Fruit fly (Drosophila melanogaster) whole organism, embryonic: ENCODE results near the gene CG42342.
A peak's percentile ranks its signal among the peaks of the same experiment; 100 is the strongest.

Experiments
- BEAF-32 ChIP-seq: fragments of 200-800 bp; sonication (Bioruptor generic); optimal IDR thresholded peaks from 3 replicates; lab custom pipeline; 2017; ENCODE audit warnings: missing biosample characterization, missing genetic modification characterization, mild to moderate bottlenecking, moderate library complexity, missing genetic modification reagents
- CG10654 ChIP-seq: fragments of 200-800 bp; sonication (Bioruptor generic); optimal IDR thresholded peaks from 2 replicates; lab custom pipeline; 2016; ENCODE audit warnings: missing biosample characterization, missing genetic modification characterization
- CG11456 ChIP-seq: fragments of 200-800 bp; sonication (Bioruptor generic); IDR thresholded peaks from 3 replicates; pipeline ENCODE4 v1.3.6; 2022; ENCODE audit warnings: missing biosample characterization, missing genetic modification characterization
- CG11723 ChIP-seq: fragments of 200-800 bp; sonication (Bioruptor generic); optimal IDR thresholded peaks from 2 replicates; lab custom pipeline; 2017; ENCODE audit warnings: missing biosample characterization, mild to moderate bottlenecking, missing genetic modification characterization
- CG12155 ChIP-seq: fragments of 200-800 bp; sonication (Bioruptor generic); optimal IDR thresholded peaks from 3 replicates; lab custom pipeline; 2016; ENCODE audit warnings: missing biosample characterization, missing genetic modification characterization
- CG15514 ChIP-seq: fragments of 200-800 bp; sonication (Bioruptor generic); optimal IDR thresholded peaks from 3 replicates; lab custom pipeline; 2017; ENCODE audit warnings: missing biosample characterization, missing genetic modification characterization, mild to moderate bottlenecking, moderate library complexity, missing genetic modification reagents
- CG15696 ChIP-seq: fragments of 200-800 bp; sonication (Bioruptor generic); optimal IDR thresholded peaks from 2 replicates; lab custom pipeline; 2019; ENCODE audit warnings: missing biosample characterization, mild to moderate bottlenecking, missing genetic modification characterization, moderate library complexity
- CG16813 ChIP-seq: fragments of 200-800 bp; sonication (Bioruptor generic); IDR thresholded peaks from 3 replicates; pipeline ENCODE4 v1.3.6; 2022; ENCODE audit warnings: missing biosample characterization, missing genetic modification characterization; ENCODE audit not compliant: partially characterized antibody
- CG16815 ChIP-seq: fragments of 200-800 bp; sonication (Bioruptor generic); optimal IDR thresholded peaks from 3 replicates; lab custom pipeline; 2017; ENCODE audit warnings: missing biosample characterization, mild to moderate bottlenecking, missing genetic modification characterization
- CG2129 ChIP-seq: fragments of 200-800 bp; sonication (Bioruptor generic); IDR thresholded peaks from 2 replicates; pipeline ENCODE4 v1.3.6; 2022; ENCODE audit warnings: missing biosample characterization, missing genetic modification characterization; ENCODE audit not compliant: partially characterized antibody
- CG2712 ChIP-seq: fragments of 200-800 bp; optimal IDR thresholded peaks from 3 replicates; lab custom pipeline; 2019; ENCODE audit warnings: missing biosample characterization, mild to moderate bottlenecking, missing genetic modification characterization, moderate library complexity
- CG31388 ChIP-seq: fragments of 200-800 bp; sonication (Bioruptor generic); optimal IDR thresholded peaks from 2 replicates; lab custom pipeline; 2016; ENCODE audit warnings: missing biosample characterization, missing genetic modification characterization
- CG32532 ChIP-seq: fragments of 200-800 bp; sonication (Bioruptor generic); IDR thresholded peaks from 2 replicates; pipeline ENCODE4 v1.3.6; 2022; ENCODE audit warnings: missing biosample characterization, missing genetic modification characterization
- CG3726 ChIP-seq: fragments of 200-800 bp; sonication (Bioruptor generic); IDR thresholded peaks from 3 replicates; pipeline ENCODE4, ENCODE4 v1.3.6; 2022; ENCODE audit warnings: missing biosample characterization, missing genetic modification characterization
- CG4360 ChIP-seq: fragments of 200-800 bp; sonication (Bioruptor generic); IDR thresholded peaks from 2 replicates; pipeline ENCODE4 v1.3.6; 2022; ENCODE audit warnings: missing biosample characterization, missing genetic modification characterization
- Camta ChIP-seq: fragments of 200-800 bp; sonication (Bioruptor generic); optimal IDR thresholded peaks from 2 replicates; lab custom pipeline; 2016; ENCODE audit warnings: missing biosample characterization, missing genetic modification characterization
- CoRest ChIP-seq: fragments of 200-800 bp; sonication (Bioruptor generic); optimal IDR thresholded peaks from 3 replicates; lab custom pipeline; 2018; ENCODE audit warnings: missing biosample characterization, mild to moderate bottlenecking, missing genetic modification characterization, moderate library complexity
- Deaf1 ChIP-seq: fragments of 200-800 bp; optimal IDR thresholded peaks from 3 replicates; lab custom pipeline; 2019; ENCODE audit warnings: missing biosample characterization, mild to moderate bottlenecking, missing genetic modification characterization, moderate library complexity
- Dek ChIP-seq: fragments of 200-800 bp; sonication (Bioruptor generic); optimal IDR thresholded peaks from 3 replicates; lab custom pipeline; 2019; ENCODE audit warnings: missing biosample characterization, mild to moderate bottlenecking, missing genetic modification characterization, moderate library complexity
- NC2α ChIP-seq: fragments of 200-800 bp; sonication (Bioruptor generic); optimal IDR thresholded peaks from 2 replicates; lab custom pipeline; 2016; ENCODE audit warnings: missing biosample characterization, missing genetic modification characterization
- Sry-δ ChIP-seq: fragments of 200-800 bp; sonication (Bioruptor generic); optimal IDR thresholded peaks from 2 replicates; lab custom pipeline; 2016; ENCODE audit warnings: missing biosample characterization, missing genetic modification characterization
- Ssrp ChIP-seq: fragments of 200-800 bp; sonication (Bioruptor generic); optimal IDR thresholded peaks from 2 replicates; lab custom pipeline; 2018; ENCODE audit warnings: missing biosample characterization, mild to moderate bottlenecking, missing genetic modification characterization, moderate library complexity
- bbx ChIP-seq: fragments of 200-800 bp; sonication (Bioruptor generic); IDR thresholded peaks from 2 replicates; pipeline ENCODE4 v1.3.6; 2022; ENCODE audit warnings: missing biosample characterization, missing genetic modification characterization; ENCODE audit not compliant: partially characterized antibody
- bigmax ChIP-seq: fragments of 200-800 bp; sonication (Bioruptor generic); optimal IDR thresholded peaks from 2 replicates; lab custom pipeline; 2018; ENCODE audit warnings: missing biosample characterization, mild to moderate bottlenecking, missing genetic modification characterization
- chn ChIP-seq: fragments of 200-800 bp; sonication (Bioruptor generic); optimal IDR thresholded peaks from 2 replicates; lab custom pipeline; 2016; ENCODE audit warnings: missing biosample characterization, missing genetic modification characterization
- dm ChIP-seq: fragments of 200-800 bp; sonication (Bioruptor generic); optimal IDR thresholded peaks from 3 replicates; lab custom pipeline; 2016; ENCODE audit warnings: missing biosample characterization, missing genetic modification characterization
- hbn ChIP-seq: fragments of 200-800 bp; sonication (Bioruptor generic); IDR thresholded peaks from 2 replicates; pipeline ENCODE4 v1.3.6; 2022; ENCODE audit warnings: missing biosample characterization, missing genetic modification characterization; ENCODE audit not compliant: partially characterized antibody
- insv ChIP-seq, 2 experiments: fragments of 200-800 bp; sonication (Bioruptor generic); optimal IDR thresholded peaks; 3 replicates each; lab custom pipeline; 2016 to 2018; ENCODE audit warnings: missing biosample characterization in 2 of 2, missing genetic modification characterization in 2 of 2
- kni ChIP-seq: fragments of 200-800 bp; sonication (Bioruptor generic); optimal IDR thresholded peaks from 3 replicates; lab custom pipeline; 2017; ENCODE audit warnings: mild to moderate bottlenecking, missing biosample characterization, missing genetic modification reagents, missing genetic modification characterization
- lbe ChIP-seq: fragments of 200-800 bp; sonication (Bioruptor generic); optimal IDR thresholded peaks from 2 replicates; lab custom pipeline; 2016; ENCODE audit warnings: missing biosample characterization, mild to moderate bottlenecking, missing genetic modification characterization
- mam ChIP-seq: fragments of 200-800 bp; sonication (Bioruptor generic); optimal IDR thresholded peaks from 3 replicates; lab custom pipeline; 2016; ENCODE audit warnings: missing biosample characterization, missing genetic modification characterization
- p53 ChIP-seq: fragments of 200-800 bp; sonication (Bioruptor generic); optimal IDR thresholded peaks from 2 replicates; lab custom pipeline; 2016; ENCODE audit warnings: missing biosample characterization, missing genetic modification characterization
- pan ChIP-seq, 4 experiments: fragments of >200 bp in 3 of 4; fragments of 200-800 bp in 1 of 4; sonication (Bioruptor generic) in 1 of 4; optimal IDR thresholded peaks in 3 of 4; IDR thresholded peaks in 1 of 4; 2 replicates each; pipeline versions ENCODE4 v1.3.6 to Lab custom; 2017 to 2022; ENCODE audit warnings: missing biosample characterization in 2 of 4, missing genetic modification characterization in 2 of 4, mixed read lengths in 1 of 4
- pfk ChIP-seq: fragments of 200-800 bp; sonication (Bioruptor generic); optimal IDR thresholded peaks from 2 replicates; lab custom pipeline; 2018; ENCODE audit warnings: missing biosample characterization, mild to moderate bottlenecking, missing genetic modification characterization, moderate library complexity
- prd ChIP-seq, 3 experiments: fragments of >200 bp in 2 of 3; fragments of 200-800 bp in 1 of 3; sonication (Bioruptor generic) in 1 of 3; optimal IDR thresholded peaks in 2 of 3; IDR thresholded peaks in 1 of 3; 2 replicates in 2 of 3; 3 replicates in 1 of 3; pipeline versions ENCODE4 v1.3.6 to Lab custom; 2017 to 2022; ENCODE audit warnings: missing biosample characterization in 1 of 3, missing genetic modification characterization in 1 of 3
- row ChIP-seq: fragments of 200-800 bp; sonication (Bioruptor generic); IDR thresholded peaks from 3 replicates; pipeline ENCODE4 v1.3.6; 2022; ENCODE audit warnings: missing biosample characterization, missing genetic modification characterization
- sisA ChIP-seq: fragments of 200-800 bp; sonication (Bioruptor generic); IDR thresholded peaks from 2 replicates; pipeline ENCODE4 v1.3.6; 2022; ENCODE audit warnings: missing biosample characterization, missing genetic modification characterization
- so ChIP-seq: fragments of 200-800 bp; sonication (Bioruptor generic); IDR thresholded peaks from 3 replicates; pipeline ENCODE4 v1.3.6; 2022; ENCODE audit warnings: missing biosample characterization, missing genetic modification characterization
- tgo ChIP-seq: fragments of 200-800 bp; sonication (Bioruptor generic); IDR thresholded peaks from 3 replicates; pipeline ENCODE4 v1.3.6; 2022; ENCODE audit warnings: missing biosample characterization, missing genetic modification characterization
- ttk ChIP-seq: fragments of 200-800 bp; sonication (Bioruptor generic); IDR thresholded peaks from 2 replicates; pipeline ENCODE4 v2.1.2; 2022; ENCODE audit warnings: missing biosample characterization, missing genetic modification characterization

The CG42342 gene

dm6 chr3R:16469501-16470263 lies 32.9 kb upstream of the CG42342 start, which contains the start of the genes CG42232 and CSN5 (continued):
- TF ChIP-seq CG15514: peak; percentile 59
- TF ChIP-seq bigmax: no peak
- TF ChIP-seq NC2α (GFP tag; lab: Kevin White, UChicago): no peak
- peak; percentile 57 for TF ChIP-seq CG32532 (GFP tag; lab: Robert Waterston, UW)
- no peak for TF ChIP-seq CG11723 (GFP tag; lab: Kevin White, UChicago)
- TF ChIP-seq CG2129 (GFP tag; lab: Robert Waterston, UW): no peak; the same call in 1 of the 2 replicates
- TF ChIP-seq CG4360: no peak
- peak; percentile 19 for TF ChIP-seq CG16815 (GFP tag; lab: Kevin White, UChicago)
- peak; percentile 49 for TF ChIP-seq p53 (GFP tag; lab: Kevin White, UChicago)
- no peak for TF ChIP-seq pan (optimal IDR thresholded peaks at IDR 0.05; lab: Kevin White, UChicago)
- peak in 1 of 2 experiments; percentile 53 for TF ChIP-seq pan (GFP tag; optimal IDR thresholded peaks at IDR 0.05 in 1 of 2, IDR thresholded peaks at IDR 0.05 in 1 of 2)
- peak; percentile 45; the same call in 1 of the 2 replicates for TF ChIP-seq ttk (GFP tag; lab: Robert Waterston, UW)
- TF ChIP-seq chn (GFP tag; lab: Kevin White, UChicago): peak; percentile 37
- peak; percentile 39; the same call in 1 of the 3 replicates for TF ChIP-seq tgo
- TF ChIP-seq bbx: peak; percentile 27; the same call in 1 of the 2 replicates
- TF ChIP-seq prd (optimal IDR thresholded peaks at IDR 0.05; lab: Kevin White, UChicago): no peak
- peak; percentile 59; the same call in 2 of the 3 replicates for TF ChIP-seq prd (GFP tag; IDR thresholded peaks at IDR 0.05; lab: Robert Waterston, UW)
- TF ChIP-seq CG10654 (GFP tag; lab: Kevin White, UChicago): peak; percentile 67
- TF ChIP-seq CG3726 (GFP tag; lab: Robert Waterston, UW): no peak
- no peak; the same call in 2 of the 3 replicates for TF ChIP-seq CG16813
- TF ChIP-seq CG2712: peak; percentile 2
- peak; percentile 22 for TF ChIP-seq Camta (GFP tag; lab: Kevin White, UChicago)
- peak; percentile 64 for TF ChIP-seq Ssrp (tag; lab: Kevin White, UChicago)
- peak; percentile 57 for TF ChIP-seq BEAF-32 (GFP tag; lab: Kevin White, UChicago)
- peak; percentile 79 for TF ChIP-seq CoRest
- TF ChIP-seq CG15696 (tag; lab: Kevin White, UChicago): peak; percentile 60
- peak; percentile 69 for TF ChIP-seq mam (GFP tag; lab: Kevin White, UChicago)
- TF ChIP-seq row: peak; percentile 78
- peak; percentile 28 for TF ChIP-seq dm
- TF ChIP-seq hbn (GFP tag; lab: Robert Waterston, UW): peak; percentile 36; the same call in 1 of the 2 replicates
- TF ChIP-seq CG31388 (GFP tag; lab: Kevin White, UChicago): peak; percentile 39
- TF ChIP-seq so (GFP tag; lab: Robert Waterston, UW): no peak
- peak; percentile 51; the same call in 1 of the 2 replicates for TF ChIP-seq sisA (GFP tag; lab: Robert Waterston, UW)
- TF ChIP-seq Dek (tag; lab: Kevin White, UChicago): peak; percentile 28
- TF ChIP-seq pfk (GFP tag; lab: Kevin White, UChicago): no peak
- peak; percentile 55 for TF ChIP-seq CG12155 (GFP tag; lab: Kevin White, UChicago)
- peak in 1 of 2 experiments; percentile 4 for TF ChIP-seq insv (GFP tag; optimal IDR thresholded peaks at IDR 0.05; lab: Kevin White, UChicago)
- TF ChIP-seq lbe (GFP tag; lab: Kevin White, UChicago): no peak
- TF ChIP-seq Sry-δ (GFP tag; lab: Kevin White, UChicago): peak; percentile 66

- TF ChIP-seq kni (GFP tag; lab: Kevin White, UChicago) (no peak), Deaf1 (tag; lab: Kevin White, UChicago) (peak; percentile 15), CG11456 (GFP tag; lab: Robert Waterston, UW) (0 out of 3 replicates have a peak, but pooled peaks have one; percentile 30)
These were observed 30.3 kb upstream of the CG42342 start, which contains the start of gene Gyc89Da for dm6 chr3R:16472301-16472700. Gyc89Da (plus strand) TSS chr3R:16472601.
